Fruit fly (Drosophila melanogaster) whole organism, embryonic: ENCODE results near the gene CG12420.

Source experiments
- ATbp ChIP-seq: fragments of 200-800 bp; sonication (Bioruptor generic); optimal IDR thresholded peaks from 2 replicates; lab custom pipeline; 2017; ENCODE audit warnings: missing biosample characterization, mild to moderate bottlenecking, missing genetic modification characterization, missing genetic modification reagents
- Atf3 ChIP-seq: fragments of 200-800 bp; sonication (Bioruptor generic); optimal IDR thresholded peaks from 3 replicates; lab custom pipeline; 2016; ENCODE audit warnings: missing biosample characterization, missing genetic modification characterization
- CG10462 ChIP-seq: fragments of 200-800 bp; sonication (Bioruptor generic); optimal IDR thresholded peaks from 2 replicates; lab custom pipeline; 2016; ENCODE audit warnings: missing biosample characterization, missing genetic modification characterization
- CG11504 ChIP-seq: fragments of 200-800 bp; sonication (Bioruptor generic); optimal IDR thresholded peaks from 3 replicates; lab custom pipeline; 2019; ENCODE audit warnings: missing biosample characterization, mild to moderate bottlenecking, missing genetic modification characterization, moderate library complexity
- CG12071 ChIP-seq: fragments of 200-800 bp; sonication (Bioruptor generic); optimal IDR thresholded peaks from 3 replicates; lab custom pipeline; 2018; ENCODE audit warnings: missing biosample characterization, mild to moderate bottlenecking, missing genetic modification characterization
- CG15011 ChIP-seq: fragments of 200-800 bp; sonication (Bioruptor generic); optimal IDR thresholded peaks from 3 replicates; lab custom pipeline; 2018; ENCODE audit warnings: missing biosample characterization, mild to moderate bottlenecking, missing genetic modification characterization
- CG17385 ChIP-seq: fragments of 200-800 bp; sonication (Bioruptor generic); optimal IDR thresholded peaks from 3 replicates; lab custom pipeline; 2018; ENCODE audit warnings: missing biosample characterization, mild to moderate bottlenecking, missing genetic modification characterization
- CG1832 ChIP-seq: fragments of 200-800 bp; sonication (Bioruptor generic); optimal IDR thresholded peaks from 2 replicates; lab custom pipeline; 2017; ENCODE audit warnings: missing biosample characterization, mild to moderate bottlenecking, missing genetic modification characterization, inconsistent platforms
- CG31365 ChIP-seq: fragments of 200-800 bp; sonication (Bioruptor generic); optimal IDR thresholded peaks from 2 replicates; lab custom pipeline; 2018; ENCODE audit warnings: missing biosample characterization, mild to moderate bottlenecking, missing genetic modification characterization
- CG31388 ChIP-seq: fragments of 200-800 bp; sonication (Bioruptor generic); optimal IDR thresholded peaks from 2 replicates; lab custom pipeline; 2016; ENCODE audit warnings: missing biosample characterization, missing genetic modification characterization
- CG3407 ChIP-seq: fragments of 200-800 bp; sonication (Bioruptor generic); optimal IDR thresholded peaks from 2 replicates; lab custom pipeline; 2018; ENCODE audit warnings: missing biosample characterization, mild to moderate bottlenecking, missing genetic modification characterization
- CG34376 ChIP-seq: fragments of 200-800 bp; sonication (Bioruptor generic); optimal IDR thresholded peaks from 2 replicates; lab custom pipeline; 2018; ENCODE audit warnings: missing biosample characterization, mild to moderate bottlenecking, missing genetic modification characterization
- CG3995 ChIP-seq: fragments of 200-800 bp; sonication (Bioruptor generic); optimal IDR thresholded peaks from 3 replicates; lab custom pipeline; 2016; ENCODE audit warnings: missing biosample characterization, missing genetic modification characterization
- CG42726 ChIP-seq: fragments of 200-800 bp; sonication (Bioruptor generic); IDR thresholded peaks from 2 replicates; pipeline ENCODE4 v1.3.6; 2022; ENCODE audit warnings: missing biosample characterization, missing genetic modification characterization; ENCODE audit not compliant: partially characterized antibody
- CG4360 ChIP-seq: fragments of 200-800 bp; sonication (Bioruptor generic); IDR thresholded peaks from 2 replicates; pipeline ENCODE4 v1.3.6; 2022; ENCODE audit warnings: missing biosample characterization, missing genetic modification characterization
- CG6654 ChIP-seq: fragments of 200-800 bp; sonication (Bioruptor generic); optimal IDR thresholded peaks from 2 replicates; lab custom pipeline; 2017; ENCODE audit warnings: missing biosample characterization, mild to moderate bottlenecking, missing genetic modification characterization
- CG8388 ChIP-seq: fragments of 200-800 bp; sonication (Bioruptor generic); optimal IDR thresholded peaks from 2 replicates; lab custom pipeline; 2019; ENCODE audit warnings: missing biosample characterization, mild to moderate bottlenecking, missing genetic modification characterization, moderate library complexity
- D19B ChIP-seq: fragments of 200-800 bp; sonication (Bioruptor generic); optimal IDR thresholded peaks from 2 replicates; lab custom pipeline; 2017; ENCODE audit warnings: missing biosample characterization, mild to moderate bottlenecking, missing genetic modification characterization
- Dfd ChIP-seq, 2 experiments: fragments of >200 bp; optimal IDR thresholded peaks; 2 replicates each; lab custom pipeline; 2017; ENCODE audit warnings: missing biosample characterization in 2 of 2, missing genetic modification characterization in 2 of 2
- Dip2 ChIP-seq: fragments of 200-800 bp; sonication (Bioruptor generic); IDR thresholded peaks from 2 replicates; pipeline ENCODE4 v1.3.6; 2022; ENCODE audit warnings: missing biosample characterization, missing genetic modification characterization
- Dip3 ChIP-seq: fragments of 200-800 bp; sonication (Bioruptor generic); optimal IDR thresholded peaks from 3 replicates; lab custom pipeline; 2016; ENCODE audit warnings: missing biosample characterization, missing genetic modification characterization
- Ets97D ChIP-seq: fragments of 200-800 bp; sonication (Bioruptor generic); optimal IDR thresholded peaks from 3 replicates; lab custom pipeline; 2016; ENCODE audit warnings: missing biosample characterization, missing genetic modification characterization
- Fer1 ChIP-seq: fragments of 200-800 bp; sonication (Bioruptor generic); optimal IDR thresholded peaks from 2 replicates; lab custom pipeline; 2017; ENCODE audit warnings: missing biosample characterization, mild to moderate bottlenecking, missing genetic modification characterization
- HLH4C ChIP-seq: fragments of 200-800 bp; sonication (Bioruptor generic); IDR thresholded peaks from 3 replicates; pipeline ENCODE4 v1.3.6; 2022; ENCODE audit warnings: missing biosample characterization, missing genetic modification characterization; ENCODE audit not compliant: partially characterized antibody
- Hr3 ChIP-seq: fragments of 200-800 bp; sonication (Bioruptor generic); optimal IDR thresholded peaks from 3 replicates; lab custom pipeline; 2016; ENCODE audit warnings: missing biosample characterization, missing genetic modification characterization
- Hr51 ChIP-seq, 2 experiments: fragments of 200-800 bp; sonication (Bioruptor generic); optimal IDR thresholded peaks; 2 replicates in 1 of 2; 3 replicates in 1 of 2; lab custom pipeline; 2016 to 2018; ENCODE audit warnings: missing biosample characterization in 2 of 2, missing genetic modification characterization in 2 of 2, mild to moderate bottlenecking in 1 of 2, moderate library complexity in 1 of 2
- Oli ChIP-seq: fragments of 200-800 bp; sonication (Bioruptor generic); optimal IDR thresholded peaks from 2 replicates; lab custom pipeline; 2018; ENCODE audit warnings: missing biosample characterization, mild to moderate bottlenecking, missing genetic modification characterization, moderate library complexity
- Rfx ChIP-seq: fragments of 200-800 bp; sonication (Bioruptor generic); IDR thresholded peaks from 2 replicates; pipeline ENCODE4 v1.3.6; 2022; ENCODE audit warnings: missing biosample characterization, missing genetic modification characterization
- Sox100B ChIP-seq: fragments of 200-800 bp; sonication (Bioruptor generic); optimal IDR thresholded peaks from 3 replicates; lab custom pipeline; 2018; ENCODE audit warnings: missing biosample characterization, mild to moderate bottlenecking, missing genetic modification characterization
- Sry-δ ChIP-seq: fragments of 200-800 bp; sonication (Bioruptor generic); optimal IDR thresholded peaks from 2 replicates; lab custom pipeline; 2016; ENCODE audit warnings: missing biosample characterization, missing genetic modification characterization
- Xbp1 ChIP-seq: fragments of 200-800 bp; sonication (Bioruptor generic); optimal IDR thresholded peaks from 3 replicates; lab custom pipeline; 2016; ENCODE audit warnings: missing biosample characterization, mild to moderate bottlenecking, missing genetic modification characterization
- ase ChIP-seq: fragments of 200-800 bp; sonication (Bioruptor generic); IDR thresholded peaks from 3 replicates; pipeline ENCODE4 v1.3.6; 2022; ENCODE audit warnings: missing biosample characterization, missing genetic modification characterization
- az2 ChIP-seq: fragments of 200-800 bp; sonication (Bioruptor generic); optimal IDR thresholded peaks from 3 replicates; lab custom pipeline; 2016; ENCODE audit warnings: missing biosample characterization, missing genetic modification characterization
- br ChIP-seq: fragments of >200 bp; optimal IDR thresholded peaks from 2 replicates; lab custom pipeline; 2017
- chm ChIP-seq: fragments of 200-800 bp; sonication (Bioruptor generic); IDR thresholded peaks from 2 replicates; pipeline ENCODE4 v1.3.6; 2022; ENCODE audit warnings: missing biosample characterization, missing genetic modification characterization
- crp ChIP-seq, 2 experiments: fragments of 200-800 bp; sonication (Bioruptor generic); optimal IDR thresholded peaks; 2 replicates in 1 of 2; 3 replicates in 1 of 2; lab custom pipeline; 2017; ENCODE audit warnings: missing biosample characterization in 2 of 2, missing genetic modification characterization in 2 of 2, mild to moderate bottlenecking in 1 of 2, moderate library complexity in 1 of 2
- danr ChIP-seq: fragments of 200-800 bp; sonication (Bioruptor generic); IDR thresholded peaks from 2 replicates; pipeline ENCODE4 v1.3.6; 2022; ENCODE audit warnings: missing biosample characterization, missing genetic modification characterization
- en ChIP-seq: fragments of 200-800 bp; sonication (Bioruptor generic); optimal IDR thresholded peaks from 2 replicates; lab custom pipeline; 2016; ENCODE audit warnings: missing biosample characterization, missing genetic modification characterization
- esg ChIP-seq: fragments of 200-800 bp; sonication (Bioruptor generic); conservative IDR thresholded peaks from 2 replicates; pipeline ENCODE4 v1.3.6; 2022; ENCODE audit warnings: missing biosample characterization, missing genetic modification characterization
- ewg ChIP-seq: fragments of 200-800 bp; sonication (Bioruptor generic); optimal IDR thresholded peaks from 3 replicates; lab custom pipeline; 2017; ENCODE audit warnings: mild to moderate bottlenecking, missing biosample characterization, missing genetic modification reagents, missing genetic modification characterization
- exex ChIP-seq: fragments of 200-800 bp; sonication (Bioruptor generic); optimal IDR thresholded peaks from 4 replicates; lab custom pipeline; 2018; ENCODE audit warnings: missing biosample characterization, mild to moderate bottlenecking, missing genetic modification characterization, moderate library complexity
- ind ChIP-seq: fragments of 200-800 bp; sonication (Bioruptor generic); optimal IDR thresholded peaks from 3 replicates; lab custom pipeline; 2016; ENCODE audit warnings: missing biosample characterization, missing genetic modification characterization
- kni ChIP-seq: fragments of 200-800 bp; sonication (Bioruptor generic); optimal IDR thresholded peaks from 3 replicates; lab custom pipeline; 2017; ENCODE audit warnings: mild to moderate bottlenecking, missing biosample characterization, missing genetic modification reagents, missing genetic modification characterization
- mirr ChIP-seq: fragments of 200-800 bp; sonication (Bioruptor generic); optimal IDR thresholded peaks from 3 replicates; lab custom pipeline; 2018; ENCODE audit warnings: missing biosample characterization, mild to moderate bottlenecking, missing genetic modification characterization
- nerfin-2 ChIP-seq: fragments of 200-800 bp; sonication (Bioruptor generic); IDR thresholded peaks from 2 replicates; pipeline ENCODE4 v1.3.6; 2022; ENCODE audit warnings: missing biosample characterization, missing genetic modification characterization; ENCODE audit not compliant: partially characterized antibody
- pan ChIP-seq, 4 experiments: fragments of >200 bp in 3 of 4; fragments of 200-800 bp in 1 of 4; sonication (Bioruptor generic) in 1 of 4; optimal IDR thresholded peaks in 3 of 4; IDR thresholded peaks in 1 of 4; 2 replicates each; pipeline versions ENCODE4 v1.3.6 to Lab custom; 2017 to 2022; ENCODE audit warnings: missing biosample characterization in 2 of 4, missing genetic modification characterization in 2 of 4, mixed read lengths in 1 of 4
- phol ChIP-seq: fragments of 200-800 bp; sonication (Bioruptor generic); optimal IDR thresholded peaks from 3 replicates; lab custom pipeline; 2018; ENCODE audit warnings: missing biosample characterization, mild to moderate bottlenecking, missing genetic modification characterization, moderate library complexity
- ro ChIP-seq: fragments of 200-800 bp; sonication (Bioruptor generic); IDR thresholded peaks from 2 replicates; pipeline ENCODE4 v1.3.6; 2022; ENCODE audit warnings: missing biosample characterization, missing genetic modification characterization
- slp2 ChIP-seq: fragments of 200-800 bp; sonication (Bioruptor generic); optimal IDR thresholded peaks from 2 replicates; lab custom pipeline; 2016; ENCODE audit warnings: missing biosample characterization, missing genetic modification characterization
- stc ChIP-seq: fragments of 200-800 bp; sonication (Bioruptor generic); IDR thresholded peaks from 2 replicates; pipeline ENCODE4 v1.3.6; 2022; ENCODE audit warnings: missing biosample characterization, missing genetic modification characterization
- zfh2 ChIP-seq: fragments of 200-800 bp; sonication (Bioruptor generic); optimal IDR thresholded peaks from 2 replicates; lab custom pipeline; 2016; ENCODE audit warnings: missing biosample characterization, missing genetic modification characterization

CG12420 gene

dm6 chr3R:10272695-10273094, 50.2 kb downstream of the CG12420 start (continued):
- no peak for TF ChIP-seq CG4360 (GFP tag; lab: Robert Waterston, UW)
- peak in 1 of 2 experiments; percentile 64 for TF ChIP-seq Hr51 (GFP tag; optimal IDR thresholded peaks at IDR 0.05; lab: Kevin White, UChicago)
- TF ChIP-seq Atf3 (GFP tag; lab: Kevin White, UChicago), result no peak
- TF ChIP-seq Hr3 (GFP tag; lab: Kevin White, UChicago), result no peak
- no peak for TF ChIP-seq Ets97D (GFP tag; lab: Kevin White, UChicago)
- TF ChIP-seq en (GFP tag; lab: Kevin White, UChicago), result no peak
- TF ChIP-seq stc, result peak; percentile 20; the same call in 1 of the 2 replicates
- TF ChIP-seq CG15011, result no peak
- TF ChIP-seq CG42726 (GFP tag; lab: Robert Waterston, UW), result no peak
- no peak for TF ChIP-seq CG1832 (GFP tag; lab: Kevin White, UChicago)
- TF ChIP-seq mirr (GFP tag; lab: Kevin White, UChicago), result no peak
- TF ChIP-seq Fer1 (GFP tag; lab: Kevin White, UChicago), result peak; percentile 8
- peak; percentile 14 for TF ChIP-seq Sox100B
- TF ChIP-seq ATbp (GFP tag; lab: Kevin White, UChicago), result no peak
- TF ChIP-seq phol (tag; lab: Kevin White, UChicago), result peak; percentile 11
- no peak for TF ChIP-seq slp2
- TF ChIP-seq Xbp1 (GFP tag; lab: Kevin White, UChicago), result peak; percentile 40
- no peak for TF ChIP-seq CG12071
- TF ChIP-seq CG11504 (tag; lab: Kevin White, UChicago), result peak; percentile 57
- TF ChIP-seq D19B (GFP tag; lab: Kevin White, UChicago), result no peak
- no peak for TF ChIP-seq HLH4C (GFP tag; lab: Robert Waterston, UW)
- peak; percentile 12 for TF ChIP-seq Oli
- TF ChIP-seq CG31388 (GFP tag; lab: Kevin White, UChicago), result no peak
- TF ChIP-seq az2 (GFP tag; lab: Kevin White, UChicago), result no peak
- TF ChIP-seq kni (GFP tag; lab: Kevin White, UChicago), result no peak
- TF ChIP-seq Dip3 (GFP tag; lab: Kevin White, UChicago), result no peak
- TF ChIP-seq chm (GFP tag; lab: Robert Waterston, UW), result no peak
- TF ChIP-seq Dfd (GFP tag; optimal IDR thresholded peaks at IDR 0.05; lab: Kevin White, UChicago), result no peak
- no peak for TF ChIP-seq CG3995 (GFP tag; lab: Kevin White, UChicago)
- TF ChIP-seq CG6654 (GFP tag; lab: Kevin White, UChicago), result no peak
- no peak for TF ChIP-seq danr
- TF ChIP-seq ewg (GFP tag; lab: Kevin White, UChicago), result no peak
- no peak for TF ChIP-seq CG31365 (tag; lab: Kevin White, UChicago)
- no peak for TF ChIP-seq zfh2 (GFP tag; lab: Kevin White, UChicago)
- TF ChIP-seq Sry-δ (GFP tag; lab: Kevin White, UChicago), result no peak
- no peak for TF ChIP-seq esg
- TF ChIP-seq br (lab: Kevin White, UChicago), result no peak
- TF ChIP-seq CG17385, result peak; percentile 16
- TF ChIP-seq CG3407 (GFP tag; lab: Kevin White, UChicago), result no peak
- TF ChIP-seq ind (GFP tag; lab: Kevin White, UChicago), result no peak
- no peak for TF ChIP-seq nerfin-2 (GFP tag; lab: Robert Waterston, UW)
- no peak for TF ChIP-seq ro (GFP tag; lab: Robert Waterston, UW)
- TF ChIP-seq ase (GFP tag; lab: Robert Waterston, UW), result 0 out of 3 replicates have a peak, but pooled peaks have one; percentile 15
- no peak for TF ChIP-seq crp (GFP tag; optimal IDR thresholded peaks at IDR 0.05; lab: Kevin White, UChicago)
- TF ChIP-seq Rfx (GFP tag; lab: Robert Waterston, UW), result no peak
- TF ChIP-seq CG8388 (GFP tag; lab: Kevin White, UChicago), result no peak
- TF ChIP-seq CG10462 (GFP tag; lab: Kevin White, UChicago), result no peak
- no peak for TF ChIP-seq CG34376 (GFP tag; lab: Kevin White, UChicago)
- no peak for TF ChIP-seq exex (tag; lab: Kevin White, UChicago)
- no peak for TF ChIP-seq Dip2 (GFP tag; lab: Robert Waterston, UW)
- no peak for TF ChIP-seq pan (optimal IDR thresholded peaks at IDR 0.05; lab: Kevin White, UChicago)
- TF ChIP-seq pan (GFP tag; optimal IDR thresholded peaks at IDR 0.05 in 1 of 2, IDR thresholded peaks at IDR 0.05 in 1 of 2), result no peak
